Fruit fly (Drosophila melanogaster) ovary, adult (tissue): ENCODE data around the gene CG11975.

ENCODE experiments used
- CG17801 ChIP-seq: fragments of 200-800 bp; optimal IDR thresholded peaks from 2 replicates; lab custom pipeline; 2019; ENCODE audit warnings: missing biosample characterization, mild to moderate bottlenecking, missing genetic modification characterization, moderate library complexity; ENCODE audit not compliant: partially characterized antibody

Gene CG11975

dm6 chr3R:9043610-9044009 is 50.6 kb downstream of the CG11975 start:
- TF ChIP-seq CG17801 (GFP tag; lab: Kevin White, UChicago): no peak
